Worm (Caenorhabditis elegans) whole organism, young adult: ENCODE results near the gene T23E1.3.

ENCODE experiments used
- B0019.2 ChIP-seq: fragments of 200-800 bp; sonication (Bioruptor generic); conservative IDR thresholded peaks from 2 replicates; pipeline ENCODE4 v1.3.6; 2022; ENCODE audit warnings: missing genetic modification reagents, missing genetic modification characterization, missing compliant biosample characterization
- C06A6.2 ChIP-seq: fragments of 200-800 bp; sonication (Bioruptor generic); conservative IDR thresholded peaks from 2 replicates; pipeline ENCODE4 v1.3.6; 2022; ENCODE audit warnings: missing genetic modification characterization, missing compliant biosample characterization
- D2030.7 ChIP-seq: fragments of 200-800 bp; sonication (Bioruptor generic); IDR thresholded peaks from 2 replicates; pipeline ENCODE4 v1.3.6; 2022; ENCODE audit warnings: missing genetic modification reagents, missing genetic modification characterization, missing compliant biosample characterization
- F10E7.11 ChIP-seq: sonication (generic microtip); optimal IDR thresholded peaks from 2 replicates; lab custom pipeline; 2017; ENCODE audit warnings: mild to moderate bottlenecking, missing genetic modification characterization, moderate library complexity, missing compliant biosample characterization
- F22D6.2 ChIP-seq: sonication (generic microtip); optimal IDR thresholded peaks from 2 replicates; lab custom pipeline; 2016; ENCODE audit warnings: mild to moderate bottlenecking, missing genetic modification characterization, missing compliant biosample characterization
- F33H1.4 ChIP-seq: fragments of 200-800 bp; sonication (Bioruptor generic); IDR thresholded peaks from 2 replicates; pipeline ENCODE4 v1.3.6; 2022; ENCODE audit warnings: missing genetic modification reagents, missing genetic modification characterization, missing compliant biosample characterization
- F37B4.10 ChIP-seq: fragments of 200-800 bp; sonication (Bioruptor generic); IDR thresholded peaks from 2 replicates; pipeline ENCODE4 v1.3.6; 2022; ENCODE audit warnings: missing genetic modification characterization, missing compliant biosample characterization
- K11D2.4 ChIP-seq: fragments of 200-800 bp; sonication (Bioruptor generic); IDR thresholded peaks from 2 replicates; pipeline ENCODE4 v1.3.6; 2022; ENCODE audit warnings: missing genetic modification reagents, missing genetic modification characterization, missing compliant biosample characterization
- K12H6.12 ChIP-seq: fragments of 200-800 bp; sonication (Bioruptor generic); optimal IDR thresholded peaks from 2 replicates; lab custom pipeline; 2018; ENCODE audit warnings: mild to moderate bottlenecking, missing genetic modification characterization, missing compliant biosample characterization
- T26A5.8 ChIP-seq: sonication (generic microtip); optimal IDR thresholded peaks from 2 replicates; lab custom pipeline; 2016; ENCODE audit warnings: missing genetic modification characterization, missing compliant biosample characterization
- akir-1 ChIP-seq: fragments of 200-800 bp; sonication (Bioruptor generic); optimal IDR thresholded peaks from 2 replicates; lab custom pipeline; 2018; ENCODE audit warnings: mild to moderate bottlenecking, missing genetic modification characterization, moderate library complexity, missing compliant biosample characterization
- ama-1 ChIP-seq, 3 experiments: fragments of 150-350 bp in 1 of 3; sonication (generic microtip) in 2 of 3; optimal IDR thresholded peaks; 2 replicates each; lab custom pipeline; 2014 to 2018; ENCODE audit warnings: missing biosample characterization in 2 of 3, missing genetic modification characterization in 2 of 3, missing genetic modification reagents in 2 of 3
- athp-1 ChIP-seq: sonication (generic microtip); optimal IDR thresholded peaks from 2 replicates; lab custom pipeline; 2017; ENCODE audit warnings: mild to moderate bottlenecking, missing genetic modification characterization, missing compliant biosample characterization
- bed-1 ChIP-seq: fragments of 200-800 bp; sonication (Bioruptor generic); IDR thresholded peaks from 2 replicates; pipeline ENCODE4 v1.3.6; 2022; ENCODE audit warnings: missing genetic modification reagents, missing genetic modification characterization, missing compliant biosample characterization
- bed-2 ChIP-seq: fragments of 200-800 bp; sonication (Bioruptor generic); IDR thresholded peaks from 2 replicates; pipeline ENCODE4 v1.3.6; 2022; ENCODE audit warnings: missing genetic modification reagents, missing genetic modification characterization, missing compliant biosample characterization
- cebp-1 ChIP-seq, 2 experiments: fragments of 200-800 bp in 1 of 2; sonication (Bioruptor generic) in 1 of 2; sonication (generic microtip) in 1 of 2; IDR thresholded peaks in 1 of 2; optimal IDR thresholded peaks in 1 of 2; 2 replicates each; pipeline versions ENCODE4 v1.3.6 to Lab custom; 2017 to 2022; ENCODE audit warnings: missing compliant biosample characterization in 2 of 2, missing genetic modification characterization in 2 of 2, mild to moderate bottlenecking in 1 of 2, missing genetic modification reagents in 1 of 2, moderate library complexity in 1 of 2
- ceh-100 ChIP-seq: fragments of 200-800 bp; sonication (Bioruptor generic); IDR thresholded peaks from 2 replicates; pipeline ENCODE4 v1.3.6; 2022; ENCODE audit warnings: missing genetic modification reagents, missing genetic modification characterization, missing compliant biosample characterization
- ceh-40 ChIP-seq: fragments of 200-800 bp; sonication (Bioruptor generic); IDR thresholded peaks from 2 replicates; pipeline ENCODE4 v1.3.6; 2022; ENCODE audit warnings: missing genetic modification characterization, missing compliant biosample characterization
- chd-7 ChIP-seq: sonication (generic microtip); optimal IDR thresholded peaks from 2 replicates; lab custom pipeline; 2016; ENCODE audit warnings: mild to moderate bottlenecking, missing genetic modification characterization, moderate library complexity, missing compliant biosample characterization
- die-1 ChIP-seq: sonication (generic microtip); optimal IDR thresholded peaks from 2 replicates; lab custom pipeline; 2016; ENCODE audit warnings: missing genotype, mild to moderate bottlenecking, missing genetic modification characterization, missing compliant biosample characterization
- dox-1 ChIP-seq: fragments of 200-800 bp; sonication (Bioruptor generic); IDR thresholded peaks from 2 replicates; pipeline ENCODE4 v1.3.6; 2022; ENCODE audit warnings: missing genetic modification reagents, missing genetic modification characterization, missing compliant biosample characterization
- egrh-3 ChIP-seq: fragments of 200-800 bp; sonication (Bioruptor generic); IDR thresholded peaks from 2 replicates; pipeline ENCODE4 v1.3.6; 2022; ENCODE audit warnings: missing genetic modification reagents, missing genetic modification characterization, missing compliant biosample characterization
- ets-4 ChIP-seq: fragments of 200-800 bp; sonication (Bioruptor generic); optimal IDR thresholded peaks from 2 replicates; lab custom pipeline; 2018; ENCODE audit warnings: mild to moderate bottlenecking, missing genetic modification characterization, missing compliant biosample characterization
- him-1 ChIP-seq: sonication (generic microtip); optimal IDR thresholded peaks from 2 replicates; lab custom pipeline; 2016; ENCODE audit warnings: missing genotype, missing genetic modification reagents, missing genetic modification characterization, missing compliant biosample characterization
- hlh-12 ChIP-seq: sonication (generic microtip); optimal IDR thresholded peaks from 2 replicates; lab custom pipeline; 2016; ENCODE audit warnings: missing genetic modification characterization, missing compliant biosample characterization
- hlh-26 ChIP-seq: fragments of 200-800 bp; sonication (Bioruptor generic); conservative IDR thresholded peaks from 2 replicates; pipeline ENCODE4 v1.3.6; 2022; ENCODE audit warnings: missing genetic modification reagents, missing genetic modification characterization, missing compliant biosample characterization
- hmg-1.2 ChIP-seq: fragments of 200-800 bp; sonication (Bioruptor generic); IDR thresholded peaks from 2 replicates; pipeline ENCODE4 v1.3.6; 2022; ENCODE audit warnings: missing genetic modification reagents, missing genetic modification characterization, missing compliant biosample characterization
- lir-1 ChIP-seq: fragments of 200-800 bp; sonication (Bioruptor generic); conservative IDR thresholded peaks from 2 replicates; pipeline ENCODE4 v1.3.6; 2022; ENCODE audit warnings: missing genetic modification reagents, missing genetic modification characterization, missing compliant biosample characterization
- lsy-27 ChIP-seq: sonication (generic microtip); optimal IDR thresholded peaks from 2 replicates; lab custom pipeline; 2017; ENCODE audit warnings: missing genetic modification characterization, mild to moderate bottlenecking, missing compliant biosample characterization, antibody characterized with exemption, missing genotype, borderline replicate concordance; ENCODE audit not compliant: insufficient read depth
- mcd-1 ChIP-seq: fragments of 200-800 bp; sonication (Bioruptor generic); IDR thresholded peaks from 2 replicates; pipeline ENCODE4 v1.3.6; 2022; ENCODE audit warnings: missing genetic modification reagents, missing genetic modification characterization, missing compliant biosample characterization
- mel-28 ChIP-seq: sonication (generic microtip); optimal IDR thresholded peaks from 2 replicates; lab custom pipeline; 2016; ENCODE audit warnings: borderline replicate concordance, mild to moderate bottlenecking, missing genetic modification characterization, missing compliant biosample characterization
- nfyb-1 ChIP-seq: fragments of 200-800 bp; sonication (Bioruptor generic); IDR thresholded peaks from 2 replicates; pipeline ENCODE4 v1.3.6; 2022; ENCODE audit warnings: missing genetic modification reagents, missing genetic modification characterization, missing compliant biosample characterization
- nhr-90 ChIP-seq: sonication (generic microtip); optimal IDR thresholded peaks from 2 replicates; lab custom pipeline; 2016; ENCODE audit warnings: missing genotype, mild to moderate bottlenecking, missing genetic modification characterization, missing compliant biosample characterization
- pha-4 ChIP-seq: fragments of 150-350 bp; sonication (generic microtip); optimal IDR thresholded peaks from 2 replicates; lab custom pipeline; 2014; ENCODE audit warnings: missing biosample characterization, missing genetic modification reagents, missing genetic modification characterization
- repo-1 ChIP-seq: sonication (generic microtip); optimal IDR thresholded peaks from 2 replicates; lab custom pipeline; 2017; ENCODE audit warnings: mild to moderate bottlenecking, missing genetic modification characterization, missing compliant biosample characterization
- rpc-1 ChIP-seq, 2 experiments: fragments of 150-350 bp in 1 of 2; sonication (generic microtip) in 1 of 2; optimal IDR thresholded peaks; 2 replicates each; lab custom pipeline; 2014 to 2018; ENCODE audit warnings: missing biosample characterization in 1 of 2, missing genetic modification characterization in 1 of 2, missing genetic modification reagents in 1 of 2, missing genotype in 1 of 2
- sea-2 ChIP-seq: fragments of 200-800 bp; sonication (Bioruptor generic); IDR thresholded peaks from 2 replicates; pipeline ENCODE4 v1.3.6; 2022; ENCODE audit warnings: missing genetic modification characterization, missing compliant biosample characterization
- snpc-4 ChIP-seq, 5 experiments: fragments of 150-350 bp in 1 of 5; sonication (generic microtip) in 4 of 5; optimal IDR thresholded peaks; 2 replicates each; lab custom pipeline; 2014 to 2018; ENCODE audit warnings: missing genetic modification characterization in 5 of 5, missing biosample characterization in 3 of 5, antibody characterized with exemption in 2 of 5, mild to moderate bottlenecking in 2 of 5, missing compliant biosample characterization in 2 of 5, missing genotype in 2 of 5, moderate library complexity in 2 of 5, missing genetic modification reagents in 1 of 5
- somi-1 ChIP-seq: fragments of 200-800 bp; sonication (Bioruptor generic); optimal IDR thresholded peaks from 2 replicates; lab custom pipeline; 2018; ENCODE audit warnings: mild to moderate bottlenecking, missing genetic modification characterization, missing compliant biosample characterization
- tbp1 ChIP-seq: fragments of 200-800 bp; sonication (Bioruptor generic); optimal IDR thresholded peaks from 2 replicates; lab custom pipeline; 2018; ENCODE audit warnings: mild to moderate bottlenecking, missing genetic modification characterization, missing compliant biosample characterization
- tbx-9 ChIP-seq: sonication (generic microtip); optimal IDR thresholded peaks from 2 replicates; lab custom pipeline; 2016; ENCODE audit warnings: borderline replicate concordance, missing genetic modification characterization, inconsistent platforms, missing compliant biosample characterization
- tlf-1 ChIP-seq: fragments of 200-800 bp; sonication (Bioruptor generic); optimal IDR thresholded peaks from 2 replicates; lab custom pipeline; 2018; ENCODE audit warnings: mild to moderate bottlenecking, missing genetic modification characterization, missing compliant biosample characterization
- unc-130 ChIP-seq: sonication (generic microtip); optimal IDR thresholded peaks from 2 replicates; lab custom pipeline; 2016; ENCODE audit warnings: missing genetic modification reagents, missing genetic modification characterization, missing compliant biosample characterization
- zfh-2 ChIP-seq: fragments of 200-800 bp; sonication (Bioruptor generic); conservative IDR thresholded peaks from 2 replicates; pipeline ENCODE4 v1.3.6; 2022; ENCODE audit warnings: missing genetic modification reagents, missing genetic modification characterization, missing compliant biosample characterization
- ztf-18 ChIP-seq: sonication (generic microtip); optimal IDR thresholded peaks from 2 replicates; lab custom pipeline; 2016; ENCODE audit warnings: missing genotype, mild to moderate bottlenecking, missing genetic modification characterization, missing compliant biosample characterization
- ztf-26 ChIP-seq: sonication (generic microtip); optimal IDR thresholded peaks from 2 replicates; lab custom pipeline; 2017; ENCODE audit warnings: missing genetic modification characterization, missing compliant biosample characterization
- ztf-6 ChIP-seq: fragments of 200-800 bp; sonication (Bioruptor generic); IDR thresholded peaks from 2 replicates; pipeline ENCODE4 v1.3.6; 2022; ENCODE audit warnings: missing genetic modification reagents, missing genetic modification characterization, missing compliant biosample characterization

The T23E1.3 gene

ce11 chrIV:3160785-3161184, 15.1 kb downstream of the T23E1.3 start (continued):
- TF ChIP-seq tbx-9 (tag; lab: Kevin White, UChicago) (no peak), F33H1.4 (no peak), hmg-1.2 (peak; percentile 95), ztf-6 (GFP tag; lab: Robert Waterston, UW) (no peak), T26A5.8 (tag; lab: Kevin White, UChicago) (no peak), tlf-1 (GFP tag; lab: Kevin White, UChicago) (peak; percentile 25), ztf-26 (tag; lab: Kevin White, UChicago) (peak; percentile 79), athp-1 (tag; lab: Kevin White, UChicago) (no peak), egrh-3 (GFP tag; lab: Robert Waterston, UW) (no peak), ama-1 (optimal IDR thresholded peaks at IDR 0.05; lab: Kevin White, UChicago) (no peak), ama-1 (GFP tag; optimal IDR thresholded peaks at IDR 0.05; lab: Kevin White, UChicago) (peak in 1 of 2 experiments; percentile 9), K11D2.4 (GFP tag; lab: Robert Waterston, UW) (peak; percentile 45; the same call in 1 of the 2 replicates), nhr-90 (tag; lab: Kevin White, UChicago) (peak; percentile 33), repo-1 (tag; lab: Kevin White, UChicago) (peak; percentile 32), mel-28 (tag; lab: Kevin White, UChicago) (no peak), mcd-1 (GFP tag; lab: Robert Waterston, UW) (peak; percentile 56), him-1 (tag; lab: Kevin White, UChicago) (no peak), dox-1 (GFP tag; lab: Robert Waterston, UW) (peak; percentile 68), zfh-2 (GFP tag; lab: Robert Waterston, UW) (peak; percentile 88), F10E7.11 (tag; lab: Kevin White, UChicago) (no peak), lir-1 (GFP tag; lab: Robert Waterston, UW) (no peak), hlh-12 (tag; lab: Kevin White, UChicago) (no peak), unc-130 (GFP tag; lab: Kevin White, UChicago) (no peak), die-1 (peak; percentile 20), ets-4 (peak; percentile 6), chd-7 (tag; lab: Kevin White, UChicago) (peak; percentile 57), K12H6.12 (tag; lab: Kevin White, UChicago) (peak; percentile 78), pha-4 (tag; lab: Kevin White, UChicago) (no peak), rpc-1 (optimal IDR thresholded peaks at IDR 0.05; lab: Kevin White, UChicago) (no peak), rpc-1 (tag; optimal IDR thresholded peaks at IDR 0.05; lab: Kevin White, UChicago) (no peak), akir-1 (GFP tag; lab: Kevin White, UChicago) (no peak), F37B4.10 (GFP tag; lab: Robert Waterston, UW) (no peak), ceh-40 (GFP tag; lab: Robert Waterston, UW) (no peak), nfyb-1 (GFP tag; lab: Robert Waterston, UW) (peak; percentile 79; the same call in 1 of the 2 replicates), tbp1 (GFP tag; lab: Kevin White, UChicago) (peak; percentile 22), snpc-4 (GFP tag; optimal IDR thresholded peaks at IDR 0.05; lab: Kevin White, UChicago) (peak; percentile 10), snpc-4 (tag; optimal IDR thresholded peaks at IDR 0.05; lab: Kevin White, UChicago) (peak in 2 of 4 experiments; percentile 23 to 30), somi-1 (GFP tag; lab: Kevin White, UChicago) (peak; percentile 79), ceh-100 (peak; percentile 36; the same call in 1 of the 2 replicates), B0019.2 (GFP tag; lab: Robert Waterston, UW) (no peak), bed-1 (GFP tag; lab: Robert Waterston, UW) (no peak), lsy-27 (tag; lab: Kevin White, UChicago) (no peak), bed-2 (GFP tag; lab: Robert Waterston, UW) (no peak), D2030.7 (GFP tag; lab: Robert Waterston, UW) (no peak), cebp-1 (GFP tag; IDR thresholded peaks at IDR 0.05; lab: Robert Waterston, UW) (no peak), cebp-1 (tag; optimal IDR thresholded peaks at IDR 0.05; lab: Kevin White, UChicago) (peak; percentile 81), sea-2 (GFP tag; lab: Robert Waterston, UW) (no peak), F22D6.2 (tag; lab: Kevin White, UChicago) (peak; percentile 6), ztf-18 (peak; percentile 15), hlh-26 (GFP tag; lab: Robert Waterston, UW) (no peak), C06A6.2 (GFP tag; lab: Robert Waterston, UW) (peak; percentile 39; the same call in 1 of the 2 replicates)
